Fruit fly (Drosophila melanogaster): ENCODE data around the gene Rhau.

The Rhau gene

DNA sequence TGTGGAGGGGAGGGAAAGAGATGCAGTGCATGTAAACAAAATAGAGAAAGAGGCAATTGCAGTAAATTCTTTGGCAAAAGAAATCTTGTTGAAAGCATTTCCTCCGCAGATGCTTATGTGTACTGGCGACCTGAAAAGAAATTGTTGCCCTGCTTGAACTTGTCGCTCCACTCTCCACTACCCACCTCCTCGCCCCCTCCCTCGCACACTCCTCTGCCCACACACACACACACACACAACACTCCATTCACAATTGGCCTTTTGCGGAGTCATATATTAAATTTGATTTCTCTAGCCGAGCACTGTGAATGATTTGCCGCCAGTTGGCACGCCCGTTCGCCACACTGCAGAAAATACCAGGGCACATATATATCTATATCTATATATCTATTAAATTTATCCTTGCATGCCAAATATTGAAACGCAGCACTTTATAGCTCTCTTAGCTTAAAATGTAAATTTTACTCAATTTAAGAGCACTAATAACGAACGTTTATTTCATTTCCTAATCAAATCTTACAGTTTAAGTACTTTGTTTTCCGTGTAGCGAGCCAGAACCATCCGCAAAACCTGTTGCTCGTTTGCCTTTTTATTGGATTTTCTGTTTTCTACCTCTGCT, 1.2 kb upstream of the Rhau start (continued):
- peak; percentile 5 for TF ChIP-seq CG1602 (GFP tag; optimal IDR thresholded peaks at IDR 0.05)
- TF ChIP-seq CG3847 (GFP tag; IDR thresholded peaks at IDR 0.05): peak; percentile 72
- peak; percentile 30 for TF ChIP-seq Atf-2 (GFP tag; optimal IDR thresholded peaks at IDR 0.05)
- peak; percentile 19 for TF ChIP-seq NC2α (GFP tag; optimal IDR thresholded peaks at IDR 0.05)
- TF ChIP-seq slou (GFP tag; optimal IDR thresholded peaks at IDR 0.05): peak; percentile 54
- peak; percentile 42 for TF ChIP-seq fu2 (GFP tag; optimal IDR thresholded peaks at IDR 0.05)
- no peak for TF ChIP-seq unc-4 (GFP tag; IDR thresholded peaks at IDR 0.05; ENCODE audit: partially characterized antibody)
- no peak for TF ChIP-seq CG4707 (GFP tag; optimal IDR thresholded peaks at IDR 0.05)
- TF ChIP-seq exex (tag; optimal IDR thresholded peaks at IDR 0.05): peak; percentile 3
- peak; percentile 54 for TF ChIP-seq CG14441 (GFP tag; IDR thresholded peaks at IDR 0.05)
- TF ChIP-seq CG1603 (tag; optimal IDR thresholded peaks at IDR 0.05): peak; percentile 33
- no peak for TF ChIP-seq gce (GFP tag; IDR thresholded peaks at IDR 0.05)
- TF ChIP-seq Xrp1 (GFP tag; IDR thresholded peaks at IDR 0.05): peak; percentile 71
- peak; percentile 29 for TF ChIP-seq Antp (GFP tag; optimal IDR thresholded peaks at IDR 0.05)
- peak; percentile 75 for TF ChIP-seq CG11695 (GFP tag; IDR thresholded peaks at IDR 0.05)
- peak; percentile 66; the same call in 1 of the 2 replicates for TF ChIP-seq rib (GFP tag; IDR thresholded peaks at IDR 0.05)
- TF ChIP-seq CG4360 (GFP tag; IDR thresholded peaks at IDR 0.05): no peak
- TF ChIP-seq CG5180 (GFP tag; optimal IDR thresholded peaks at IDR 0.05): peak; percentile 19
- TF ChIP-seq Nf-YC (tag; optimal IDR thresholded peaks at IDR 0.05): peak; percentile 52
- no peak for TF ChIP-seq Scr (GFP tag; IDR thresholded peaks at IDR 0.05; ENCODE audit: partially characterized antibody)
- peak; percentile 40 for TF ChIP-seq CG34376 (GFP tag; optimal IDR thresholded peaks at IDR 0.05)
- TF ChIP-seq CG8281 (tag; optimal IDR thresholded peaks at IDR 0.05): peak; percentile 28
- peak; percentile 54; the same call in 1 of the 2 replicates for TF ChIP-seq Poxn (GFP tag; IDR thresholded peaks at IDR 0.05)
- peak; percentile 65 for TF ChIP-seq Dad (GFP tag; optimal IDR thresholded peaks at IDR 0.05)
- TF ChIP-seq tna (GFP tag; IDR thresholded peaks at IDR 0.05; ENCODE audit: partially characterized antibody): no peak
- peak; percentile 75 for TF ChIP-seq tgo (GFP tag; IDR thresholded peaks at IDR 0.05)
- TF ChIP-seq Vsx1 (GFP tag; optimal IDR thresholded peaks at IDR 0.05): peak; percentile 48
- TF ChIP-seq aop (GFP tag; IDR thresholded peaks at IDR 0.05): no peak
- peak; percentile 41; the same call in 1 of the 2 replicates for TF ChIP-seq sisA (GFP tag; IDR thresholded peaks at IDR 0.05)
- TF ChIP-seq nau (GFP tag; optimal IDR thresholded peaks at IDR 0.05): peak; percentile 59
- peak; percentile 50 for TF ChIP-seq CG9817 (tag; optimal IDR thresholded peaks at IDR 0.05)
- TF ChIP-seq sug (tag; optimal IDR thresholded peaks at IDR 0.05): peak; percentile 34
- TF ChIP-seq stc (GFP tag; IDR thresholded peaks at IDR 0.05): no peak; the same call in 1 of the 2 replicates
- peak; percentile 15 for TF ChIP-seq en (GFP tag; optimal IDR thresholded peaks at IDR 0.05)
- TF ChIP-seq Kr (GFP tag; optimal IDR thresholded peaks at IDR 0.05): no peak
- TF ChIP-seq BEAF-32 (GFP tag; optimal IDR thresholded peaks at IDR 0.05): no peak
- TF ChIP-seq CG12391 (tag; optimal IDR thresholded peaks at IDR 0.05): peak; percentile 57
- TF ChIP-seq pnt (GFP tag; optimal IDR thresholded peaks at IDR 0.05): no peak
- no peak for TF ChIP-seq MESR4 (GFP tag; optimal IDR thresholded peaks at IDR 0.05)
- peak; percentile 75 for TF ChIP-seq CG6765 (GFP tag; optimal IDR thresholded peaks at IDR 0.05)
- no peak for TF ChIP-seq CG4282 (GFP tag; optimal IDR thresholded peaks at IDR 0.05)
- peak; percentile 86 for TF ChIP-seq sob (GFP tag; IDR thresholded peaks at IDR 0.05)
- no peak for TF ChIP-seq tup (GFP tag; optimal IDR thresholded peaks at IDR 0.05)
- peak; percentile 75; the same call in 2 of the 3 replicates for TF ChIP-seq so (GFP tag; IDR thresholded peaks at IDR 0.05)
- no peak for TF ChIP-seq CG42726 (GFP tag; IDR thresholded peaks at IDR 0.05; ENCODE audit: partially characterized antibody)
- TF ChIP-seq corto (GFP tag; optimal IDR thresholded peaks at IDR 0.05): peak; percentile 37
- peak; percentile 68 for TF ChIP-seq CG6689 (GFP tag; IDR thresholded peaks at IDR 0.05)
- no peak for TF ChIP-seq bbx (GFP tag; IDR thresholded peaks at IDR 0.05; ENCODE audit: partially characterized antibody)
- TF ChIP-seq grau (tag; optimal IDR thresholded peaks at IDR 0.05): peak; percentile 74
- peak; percentile 83 for TF ChIP-seq CG2120 (GFP tag; optimal IDR thresholded peaks at IDR 0.05)

Data from whole organism, embryonic.